Fruit fly (Drosophila melanogaster) whole organism, embryonic: ENCODE results near the gene CG46270.
A peak's percentile ranks its signal among the peaks of the same experiment; 100 is the strongest.

Experiments
- Ada2b ChIP-seq: fragments of 200-800 bp; sonication (Bioruptor generic); IDR thresholded peaks from 2 replicates; pipeline ENCODE4 v1.3.6; 2022; ENCODE audit warnings: missing biosample characterization, missing genetic modification characterization
- Bteb2 ChIP-seq: fragments of 200-800 bp; sonication (Bioruptor generic); optimal IDR thresholded peaks from 2 replicates; lab custom pipeline; 2016; ENCODE audit warnings: missing biosample characterization, missing genetic modification characterization
- CG10267 ChIP-seq: fragments of 200-800 bp; sonication (Bioruptor generic); optimal IDR thresholded peaks from 2 replicates; lab custom pipeline; 2018; ENCODE audit warnings: missing biosample characterization, mild to moderate bottlenecking, missing genetic modification characterization, moderate library complexity
- CG10274 ChIP-seq: fragments of 200-800 bp; sonication (Bioruptor generic); optimal IDR thresholded peaks from 3 replicates; lab custom pipeline; 2017; ENCODE audit warnings: missing biosample characterization, mild to moderate bottlenecking, missing genetic modification characterization
- CG11085 ChIP-seq: fragments of 200-800 bp; sonication (Bioruptor generic); IDR thresholded peaks from 2 replicates; pipeline ENCODE4 v1.3.6; 2022; ENCODE audit warnings: missing biosample characterization, missing genetic modification characterization
- CG11560 ChIP-seq: fragments of 200-800 bp; sonication (Bioruptor generic); IDR thresholded peaks from 3 replicates; pipeline ENCODE4 v1.3.6; 2022; ENCODE audit warnings: missing biosample characterization, missing genetic modification characterization
- CG11723 ChIP-seq: fragments of 200-800 bp; sonication (Bioruptor generic); optimal IDR thresholded peaks from 2 replicates; lab custom pipeline; 2017; ENCODE audit warnings: missing biosample characterization, mild to moderate bottlenecking, missing genetic modification characterization
- CG13296 ChIP-seq: fragments of 200-800 bp; sonication (Bioruptor generic); optimal IDR thresholded peaks from 3 replicates; lab custom pipeline; 2018; ENCODE audit warnings: missing biosample characterization, mild to moderate bottlenecking, missing genetic modification characterization
- CG17359 ChIP-seq: fragments of 200-800 bp; sonication (Bioruptor generic); optimal IDR thresholded peaks from 3 replicates; lab custom pipeline; 2018; ENCODE audit warnings: missing biosample characterization, mild to moderate bottlenecking, missing genetic modification characterization, moderate library complexity
- CG17568 ChIP-seq: fragments of 200-800 bp; sonication (Bioruptor generic); optimal IDR thresholded peaks from 2 replicates; lab custom pipeline; 2018; ENCODE audit warnings: missing biosample characterization, mild to moderate bottlenecking, missing genetic modification characterization, moderate library complexity
- CG17612 ChIP-seq: fragments of 200-800 bp; sonication (Bioruptor generic); IDR thresholded peaks from 2 replicates; pipeline ENCODE4 v1.3.6; 2022; ENCODE audit warnings: missing biosample characterization, missing genetic modification characterization
- CG17912 ChIP-seq: fragments of 200-800 bp; sonication (Bioruptor generic); optimal IDR thresholded peaks from 2 replicates; lab custom pipeline; 2018; ENCODE audit warnings: missing biosample characterization, mild to moderate bottlenecking, missing genetic modification characterization
- CG2199 ChIP-seq: fragments of 200-800 bp; sonication (Bioruptor generic); IDR thresholded peaks from 3 replicates; pipeline ENCODE4 v1.3.6; 2022; ENCODE audit warnings: missing biosample characterization, missing genetic modification characterization
- CG3163 ChIP-seq: fragments of 200-800 bp; sonication (Bioruptor generic); optimal IDR thresholded peaks from 3 replicates; lab custom pipeline; 2016; ENCODE audit warnings: missing biosample characterization, missing genetic modification characterization
- CG3281 ChIP-seq: fragments of 200-800 bp; sonication (Bioruptor generic); optimal IDR thresholded peaks from 3 replicates; lab custom pipeline; 2017; ENCODE audit warnings: missing biosample characterization, mild to moderate bottlenecking, missing genetic modification characterization
- CG3726 ChIP-seq: fragments of 200-800 bp; sonication (Bioruptor generic); IDR thresholded peaks from 3 replicates; pipeline ENCODE4, ENCODE4 v1.3.6; 2022; ENCODE audit warnings: missing biosample characterization, missing genetic modification characterization
- CG42726 ChIP-seq: fragments of 200-800 bp; sonication (Bioruptor generic); IDR thresholded peaks from 2 replicates; pipeline ENCODE4 v1.3.6; 2022; ENCODE audit warnings: missing biosample characterization, missing genetic modification characterization; ENCODE audit not compliant: partially characterized antibody
- CG4328 ChIP-seq: fragments of 200-800 bp; sonication (Bioruptor generic); optimal IDR thresholded peaks from 3 replicates; lab custom pipeline; 2017; ENCODE audit warnings: missing biosample characterization, missing genetic modification reagents, missing genetic modification characterization
- CG4617 ChIP-seq: fragments of 200-800 bp; sonication (Bioruptor generic); optimal IDR thresholded peaks from 3 replicates; lab custom pipeline; 2016; ENCODE audit warnings: missing biosample characterization, missing genetic modification characterization, borderline replicate concordance
- CG4730 ChIP-seq: fragments of 200-800 bp; sonication (Bioruptor generic); IDR thresholded peaks from 2 replicates; pipeline ENCODE4 v1.3.6; 2022; ENCODE audit warnings: missing biosample characterization, missing genetic modification characterization
- CG5180 ChIP-seq: fragments of 200-800 bp; sonication (Bioruptor generic); optimal IDR thresholded peaks from 3 replicates; lab custom pipeline; 2017; ENCODE audit warnings: missing biosample characterization, missing genetic modification characterization, mild to moderate bottlenecking, moderate library complexity, missing genetic modification reagents
- CG8290 ChIP-seq, 3 experiments: fragments of 200-800 bp; sonication (Bioruptor generic); optimal IDR thresholded peaks; 2 replicates each; lab custom pipeline; 2016 to 2019; ENCODE audit warnings: missing biosample characterization in 3 of 3, missing genetic modification characterization in 3 of 3, mild to moderate bottlenecking in 2 of 3, moderate library complexity in 1 of 3
- Chrac-16 ChIP-seq: fragments of 200-800 bp; sonication (Bioruptor generic); optimal IDR thresholded peaks from 3 replicates; lab custom pipeline; 2016; ENCODE audit warnings: missing biosample characterization, missing genetic modification characterization
- Dp ChIP-seq: fragments of 200-800 bp; sonication (Bioruptor generic); optimal IDR thresholded peaks from 2 replicates; lab custom pipeline; 2018; ENCODE audit warnings: missing biosample characterization, mild to moderate bottlenecking, missing genetic modification characterization, moderate library complexity
- Fer2 ChIP-seq: fragments of 200-800 bp; sonication (Bioruptor generic); optimal IDR thresholded peaks from 2 replicates; lab custom pipeline; 2018; ENCODE audit warnings: missing biosample characterization, mild to moderate bottlenecking, missing genetic modification characterization, moderate library complexity
- Fer3 ChIP-seq: fragments of 200-800 bp; sonication (Bioruptor generic); optimal IDR thresholded peaks from 2 replicates; lab custom pipeline; 2018; ENCODE audit warnings: missing biosample characterization, mild to moderate bottlenecking, missing genetic modification characterization, moderate library complexity
- HHEX ChIP-seq: fragments of 200-800 bp; sonication (Bioruptor generic); optimal IDR thresholded peaks from 3 replicates; lab custom pipeline; 2017; ENCODE audit warnings: missing biosample characterization, mild to moderate bottlenecking, missing genetic modification characterization, missing genetic modification reagents
- Meics ChIP-seq: fragments of 200-800 bp; sonication (Bioruptor generic); optimal IDR thresholded peaks from 2 replicates; lab custom pipeline; 2017; ENCODE audit warnings: missing biosample characterization, mild to moderate bottlenecking, missing genetic modification characterization
- Sry-δ ChIP-seq: fragments of 200-800 bp; sonication (Bioruptor generic); optimal IDR thresholded peaks from 2 replicates; lab custom pipeline; 2016; ENCODE audit warnings: missing biosample characterization, missing genetic modification characterization
- bab2 ChIP-seq: fragments of 200-800 bp; sonication (Bioruptor generic); optimal IDR thresholded peaks from 2 replicates; lab custom pipeline; 2016; ENCODE audit warnings: missing biosample characterization, missing genetic modification characterization
- crc ChIP-seq: fragments of 200-800 bp; sonication (Bioruptor generic); optimal IDR thresholded peaks from 2 replicates; lab custom pipeline; 2016; ENCODE audit warnings: missing biosample characterization, missing genetic modification characterization
- crp ChIP-seq, 2 experiments: fragments of 200-800 bp; sonication (Bioruptor generic); optimal IDR thresholded peaks; 2 replicates in 1 of 2; 3 replicates in 1 of 2; lab custom pipeline; 2017; ENCODE audit warnings: missing biosample characterization in 2 of 2, missing genetic modification characterization in 2 of 2, mild to moderate bottlenecking in 1 of 2, moderate library complexity in 1 of 2
- fd64A ChIP-seq: fragments of 200-800 bp; sonication (Bioruptor generic); optimal IDR thresholded peaks from 3 replicates; lab custom pipeline; 2018; ENCODE audit warnings: missing biosample characterization, mild to moderate bottlenecking, missing genetic modification characterization
- fru ChIP-seq: fragments of >200 bp; optimal IDR thresholded peaks from 2 replicates; lab custom pipeline; 2017
- gt ChIP-seq: fragments of 200-800 bp; sonication (Bioruptor generic); IDR thresholded peaks from 2 replicates; pipeline ENCODE4 v1.3.6; 2022; ENCODE audit warnings: missing biosample characterization, missing genetic modification characterization
- hkb ChIP-seq, 2 experiments: fragments of 200-800 bp in 1 of 2; fragments of >200 bp in 1 of 2; sonication (Bioruptor generic) in 1 of 2; IDR thresholded peaks in 1 of 2; optimal IDR thresholded peaks in 1 of 2; 2 replicates each; pipeline versions ENCODE4 v1.3.6 to Lab custom; 2017 to 2022; ENCODE audit warnings: missing biosample characterization in 1 of 2, missing genetic modification characterization in 1 of 2
- mam ChIP-seq: fragments of 200-800 bp; sonication (Bioruptor generic); optimal IDR thresholded peaks from 3 replicates; lab custom pipeline; 2016; ENCODE audit warnings: missing biosample characterization, missing genetic modification characterization
- nau ChIP-seq: fragments of 200-800 bp; sonication (Bioruptor generic); optimal IDR thresholded peaks from 3 replicates; lab custom pipeline; 2017; ENCODE audit warnings: missing biosample characterization, mild to moderate bottlenecking, missing genetic modification characterization, missing genetic modification reagents
- onecut ChIP-seq: fragments of 200-800 bp; sonication (Bioruptor generic); IDR thresholded peaks from 2 replicates; pipeline ENCODE4 v1.3.6; 2022; ENCODE audit warnings: missing biosample characterization, missing genetic modification characterization
- pan ChIP-seq, 4 experiments: fragments of >200 bp in 3 of 4; fragments of 200-800 bp in 1 of 4; sonication (Bioruptor generic) in 1 of 4; optimal IDR thresholded peaks in 3 of 4; IDR thresholded peaks in 1 of 4; 2 replicates each; pipeline versions ENCODE4 v1.3.6 to Lab custom; 2017 to 2022; ENCODE audit warnings: missing biosample characterization in 2 of 4, missing genetic modification characterization in 2 of 4, mixed read lengths in 1 of 4
- psq ChIP-seq: fragments of 200-800 bp; sonication (Bioruptor generic); optimal IDR thresholded peaks from 2 replicates; lab custom pipeline; 2017; ENCODE audit warnings: missing biosample characterization, missing genetic modification characterization
- row ChIP-seq: fragments of 200-800 bp; sonication (Bioruptor generic); IDR thresholded peaks from 3 replicates; pipeline ENCODE4 v1.3.6; 2022; ENCODE audit warnings: missing biosample characterization, missing genetic modification characterization
- sr ChIP-seq: fragments of 200-800 bp; sonication (Bioruptor generic); IDR thresholded peaks from 3 replicates; pipeline ENCODE4 v1.3.6; 2022; ENCODE audit warnings: missing biosample characterization, missing genetic modification characterization
- tap ChIP-seq: fragments of 200-800 bp; optimal IDR thresholded peaks from 3 replicates; lab custom pipeline; 2019; ENCODE audit warnings: missing biosample characterization, mild to moderate bottlenecking, missing genetic modification characterization, moderate library complexity
- tio ChIP-seq: fragments of 200-800 bp; sonication (Bioruptor generic); optimal IDR thresholded peaks from 2 replicates; lab custom pipeline; 2017; ENCODE audit warnings: missing biosample characterization, missing genetic modification characterization, inconsistent platforms
- twi ChIP-seq: fragments of 200-800 bp; optimal IDR thresholded peaks from 2 replicates; lab custom pipeline; 2019; ENCODE audit warnings: missing biosample characterization, mild to moderate bottlenecking, missing genetic modification characterization, moderate library complexity
- unc-4 ChIP-seq: fragments of 200-800 bp; sonication (Bioruptor generic); IDR thresholded peaks from 2 replicates; pipeline ENCODE4 v1.3.6; 2022; ENCODE audit warnings: missing biosample characterization, missing genetic modification characterization; ENCODE audit not compliant: partially characterized antibody
- z ChIP-seq: fragments of 200-800 bp; sonication (Bioruptor generic); IDR thresholded peaks from 3 replicates; pipeline ENCODE4 v1.3.6; 2022; ENCODE audit warnings: missing biosample characterization, missing genetic modification characterization
- zf30C ChIP-seq: fragments of 200-800 bp; sonication (Bioruptor generic); optimal IDR thresholded peaks from 3 replicates; lab custom pipeline; 2018; ENCODE audit warnings: missing biosample characterization, mild to moderate bottlenecking, missing genetic modification characterization

The CG46270 gene

dm6 chr3R:10415923-10416322, 12.3 kb downstream of the CG46270 start, which contains the start of gene CG6345 (continued):
- TF ChIP-seq CG5180 (GFP tag; lab: Kevin White, UChicago), result peak; percentile 76
- TF ChIP-seq CG11560 (tag; lab: Robert Waterston, UW), result no peak
- peak; percentile 77 to 94 for TF ChIP-seq crp (GFP tag; optimal IDR thresholded peaks at IDR 0.05; lab: Kevin White, UChicago)
- TF ChIP-seq CG11085, result peak; percentile 77; the same call in 1 of the 2 replicates
- TF ChIP-seq nau (GFP tag; lab: Kevin White, UChicago), result peak; percentile 87
- peak; percentile 60; the same call in 2 of the 3 replicates for TF ChIP-seq CG3726 (GFP tag; lab: Robert Waterston, UW)
- peak; percentile 55 for TF ChIP-seq Sry-δ (GFP tag; lab: Kevin White, UChicago)
- TF ChIP-seq CG10267 (tag; lab: Kevin White, UChicago), result peak; percentile 84
- peak; percentile 86 for TF ChIP-seq fd64A
- TF ChIP-seq Fer2, result peak; percentile 67
- peak; percentile 92 for TF ChIP-seq HHEX (GFP tag; lab: Kevin White, UChicago)
- TF ChIP-seq CG13296 (GFP tag; lab: Kevin White, UChicago), result peak; percentile 87
- TF ChIP-seq tio, result no peak
- peak; percentile 78 for TF ChIP-seq Chrac-16
- TF ChIP-seq CG3163 (GFP tag; lab: Kevin White, UChicago), result peak; percentile 21
- TF ChIP-seq mam (GFP tag; lab: Kevin White, UChicago), result peak; percentile 69
- no peak for TF ChIP-seq CG17568 (GFP tag; lab: Kevin White, UChicago)
- peak; percentile 55 for TF ChIP-seq CG10274 (GFP tag; lab: Kevin White, UChicago)
- peak; percentile 50 for TF ChIP-seq CG8290 (GFP tag; optimal IDR thresholded peaks at IDR 0.05; lab: Kevin White, UChicago)
- TF ChIP-seq CG8290 (tag; optimal IDR thresholded peaks at IDR 0.05; lab: Kevin White, UChicago), result peak; percentile 44 to 82
- TF ChIP-seq hkb (optimal IDR thresholded peaks at IDR 0.05; lab: Kevin White, UChicago), result no peak
- TF ChIP-seq hkb (GFP tag; IDR thresholded peaks at IDR 0.05; lab: Robert Waterston, UW), result peak; percentile 71
- TF ChIP-seq twi, result peak; percentile 55
- no peak for TF ChIP-seq z (GFP tag; lab: Robert Waterston, UW)
- peak; percentile 84 for TF ChIP-seq Fer3
- TF ChIP-seq CG17912 (GFP tag; lab: Kevin White, UChicago), result peak; percentile 87
- TF ChIP-seq Ada2b (GFP tag; lab: Robert Waterston, UW), result peak; percentile 70
- TF ChIP-seq CG2199 (GFP tag; lab: Robert Waterston, UW), result peak; percentile 86; the same call in 2 of the 3 replicates
- TF ChIP-seq CG4328 (GFP tag; lab: Kevin White, UChicago), result peak; percentile 72
- peak; percentile 91 for TF ChIP-seq CG3281 (GFP tag; lab: Kevin White, UChicago)
- peak; percentile 71 for TF ChIP-seq CG11723
- peak; percentile 81 for TF ChIP-seq Dp (GFP tag; lab: Kevin White, UChicago)
- peak; percentile 88 for TF ChIP-seq CG17359 (tag; lab: Kevin White, UChicago)
- TF ChIP-seq Bteb2 (GFP tag; lab: Kevin White, UChicago), result peak; percentile 66
- TF ChIP-seq CG4617 (GFP tag; lab: Kevin White, UChicago), result peak; percentile 60
- peak; percentile 56 for TF ChIP-seq CG17612 (GFP tag; lab: Robert Waterston, UW)
- TF ChIP-seq gt (GFP tag; lab: Robert Waterston, UW), result no peak
- peak; percentile 69 for TF ChIP-seq CG4730 (GFP tag; lab: Robert Waterston, UW)
- peak; percentile 26 for TF ChIP-seq psq (GFP tag; lab: Kevin White, UChicago)
- TF ChIP-seq crc (GFP tag; lab: Kevin White, UChicago), result peak; percentile 1
- no peak for TF ChIP-seq unc-4 (GFP tag; lab: Robert Waterston, UW)
- TF ChIP-seq tap (tag; lab: Kevin White, UChicago), result peak; percentile 72
- TF ChIP-seq Meics (GFP tag; lab: Kevin White, UChicago), result peak; percentile 90
- peak; percentile 47 for TF ChIP-seq row (GFP tag; lab: Robert Waterston, UW)
- no peak for TF ChIP-seq fru (lab: Kevin White, UChicago)
- no peak for TF ChIP-seq pan (optimal IDR thresholded peaks at IDR 0.05; lab: Kevin White, UChicago)
- peak in 1 of 2 experiments; percentile 87 for TF ChIP-seq pan (GFP tag; optimal IDR thresholded peaks at IDR 0.05 in 1 of 2, IDR thresholded peaks at IDR 0.05 in 1 of 2)
- no peak for TF ChIP-seq CG42726 (GFP tag; lab: Robert Waterston, UW)
- TF ChIP-seq onecut (GFP tag; lab: Robert Waterston, UW), result peak; percentile 84
- peak; percentile 70 for TF ChIP-seq bab2 (GFP tag; lab: Kevin White, UChicago)
- TF ChIP-seq sr (GFP tag; lab: Robert Waterston, UW), result peak; percentile 73; the same call in 2 of the 3 replicates
- peak; percentile 7 for TF ChIP-seq zf30C
